Worm (Caenorhabditis elegans) whole organism, dauer: ENCODE measurements around the gene math-16.
"Not testable (repeated sequence)": the region's sequence is repeated elsewhere in the genome, so short reads cannot be mapped to it uniquely, and the experiment has no call there.

Experiments
- unc-62 ChIP-seq: sonication (generic microtip); optimal IDR thresholded peaks from 2 replicates; lab custom pipeline; 2017; ENCODE audit warnings: missing biosample characterization, missing genetic modification reagents, missing genetic modification characterization

Gene math-16

ce11 chrII:1886379-1886778, 7.8 kb upstream of the math-16 start, which contains the start of gene math-7:
Gene math-7, minus strand, starts transcription at chrII:1886479.
- TF ChIP-seq unc-62 (GFP tag; lab: Kevin White, UChicago): no peak

ce11 chrII:1884635-1885034, 6.1 kb upstream of the math-16 start, which contains the start of gene math-6:
Gene math-6, minus strand, starts transcription at chrII:1884735.
- no peak for TF ChIP-seq unc-62 (GFP tag; lab: Kevin White, UChicago)

ce11 chrII:1882705-1883104, 4.1 kb upstream of the math-16 start, which contains the start of gene math-5:
Gene math-5, minus strand, starts transcription at chrII:1882805.
- no peak for TF ChIP-seq unc-62 (GFP tag; lab: Kevin White, UChicago)

ce11 chrII:1875658-1876057, 2.9 kb downstream of the math-16 start, which contains the start of gene math-13:
Gene math-13, plus strand, starts transcription at chrII:1875958.
- TF ChIP-seq unc-62 (GFP tag; lab: Kevin White, UChicago): no peak

- no peak for TF ChIP-seq unc-62 (GFP tag; lab: Kevin White, UChicago)
These were observed 7.5 kb downstream of the math-16 start, which contains the start of gene math-10 for ce11 chrII:1870875-1871592. Gene math-10, plus strand, starts transcription at chrII:1871542.

ce11 chrII:1869120-1869519, 9.4 kb downstream of the math-16 start, which contains the start of gene math-14:
Gene math-14, plus strand, starts transcription at chrII:1869420.
- no peak for TF ChIP-seq unc-62 (GFP tag; lab: Kevin White, UChicago)

- TF ChIP-seq unc-62 (GFP tag; lab: Kevin White, UChicago): no peak
These were observed 12.7 kb downstream of the math-16 start, which contains the start of gene math-15 for ce11 chrII:1865683-1866431. Gene math-15, plus strand, starts transcription at chrII:1866381.

ce11 chrII:1864278-1864677, 14.3 kb downstream of the math-16 start, which contains the start of gene C16C4.17:
Gene C16C4.17, plus strand, starts transcription at chrII:1864578.
- TF ChIP-seq unc-62 (GFP tag; lab: Kevin White, UChicago): no peak

- not testable (repeated sequence) for TF ChIP-seq unc-62 (GFP tag; lab: Kevin White, UChicago)
These were observed 16.2 kb downstream of the math-16 start, which contains the start of gene fbxb-98 for ce11 chrII:1862334-1862733. Gene fbxb-98, plus strand, starts transcription at chrII:1862634.

ce11 chrII:1861285-1861793, 17.2 kb downstream of the math-16 start, which contains the start of gene C16C4.18:
Gene C16C4.18, minus strand, starts transcription at chrII:1861335.
- not testable (repeated sequence) for TF ChIP-seq unc-62 (GFP tag; lab: Kevin White, UChicago)

ce11 chrII:1854094-1854493, 24.5 kb downstream of the math-16 start, which contains the start of gene fbxb-95:
Gene fbxb-95, plus strand, starts transcription at chrII:1854394.
- not testable (repeated sequence) for TF ChIP-seq unc-62 (GFP tag; lab: Kevin White, UChicago)

ce11 chrII:1852503-1852902, 26.1 kb downstream of the math-16 start, which contains the start of gene C52E2.2:
Gene C52E2.2, plus strand, starts transcription at chrII:1852803.
- TF ChIP-seq unc-62 (GFP tag; lab: Kevin White, UChicago): no peak

- TF ChIP-seq unc-62 (GFP tag; lab: Kevin White, UChicago): no peak
These were observed 26.8 kb downstream of the math-16 start for ce11 chrII:1851716-1852115.

- no peak for TF ChIP-seq unc-62 (GFP tag; lab: Kevin White, UChicago)
These were observed 27.7 kb downstream of the math-16 start, which contains the start of gene C52E2.3 for ce11 chrII:1850840-1851294. Gene C52E2.3, plus strand, starts transcription at chrII:1851244.

ce11 chrII:1850299-1850698, 28.3 kb downstream of the math-16 start, which contains the start of gene fbxb-96:
Gene fbxb-96, minus strand, starts transcription at chrII:1850399.
- TF ChIP-seq unc-62 (GFP tag; lab: Kevin White, UChicago): no peak
